Fruit fly (Drosophila melanogaster) whole organism, embryonic: ENCODE results near the gene CG18473.

Experiments
- Ada2b ChIP-seq: fragments of 200-800 bp; sonication (Bioruptor generic); IDR thresholded peaks from 2 replicates; pipeline ENCODE4 v1.3.6; 2022; ENCODE audit warnings: missing biosample characterization, missing genetic modification characterization
- B-H1 ChIP-seq: fragments of 200-800 bp; sonication (Bioruptor generic); IDR thresholded peaks from 3 replicates; pipeline ENCODE4 v1.3.6; 2022; ENCODE audit warnings: missing biosample characterization, missing genetic modification characterization
- BtbVII ChIP-seq: fragments of 200-800 bp; sonication (Bioruptor generic); optimal IDR thresholded peaks from 3 replicates; lab custom pipeline; 2017; ENCODE audit warnings: missing biosample characterization, mild to moderate bottlenecking, missing genetic modification characterization
- CG11247 ChIP-seq: fragments of 200-800 bp; sonication (Bioruptor generic); IDR thresholded peaks from 2 replicates; pipeline ENCODE4 v1.3.6; 2022; ENCODE audit warnings: missing biosample characterization, missing genetic modification characterization
- CG12155 ChIP-seq: fragments of 200-800 bp; sonication (Bioruptor generic); optimal IDR thresholded peaks from 3 replicates; lab custom pipeline; 2016; ENCODE audit warnings: missing biosample characterization, missing genetic modification characterization
- CG12659 ChIP-seq: fragments of 200-800 bp; sonication (Bioruptor generic); optimal IDR thresholded peaks from 3 replicates; lab custom pipeline; 2017; ENCODE audit warnings: mild to moderate bottlenecking, missing biosample characterization, missing genetic modification reagents, missing genetic modification characterization
- CG13123 ChIP-seq: fragments of 200-800 bp; sonication (Bioruptor generic); optimal IDR thresholded peaks from 2 replicates; lab custom pipeline; 2016; ENCODE audit warnings: missing biosample characterization, missing genetic modification characterization
- CG13894 ChIP-seq: fragments of 200-800 bp; sonication (Bioruptor generic); optimal IDR thresholded peaks from 3 replicates; lab custom pipeline; 2018; ENCODE audit warnings: missing biosample characterization, mild to moderate bottlenecking, missing genetic modification characterization, moderate library complexity
- CG14441 ChIP-seq: fragments of 200-800 bp; sonication (Bioruptor generic); IDR thresholded peaks from 2 replicates; pipeline ENCODE4 v1.3.6; 2022; ENCODE audit warnings: missing biosample characterization, missing genetic modification characterization
- CG15601 ChIP-seq: fragments of 200-800 bp; sonication (Bioruptor generic); optimal IDR thresholded peaks from 3 replicates; lab custom pipeline; 2019; ENCODE audit warnings: missing biosample characterization, mild to moderate bottlenecking, missing genetic modification characterization, moderate library complexity
- CG16813 ChIP-seq: fragments of 200-800 bp; sonication (Bioruptor generic); IDR thresholded peaks from 3 replicates; pipeline ENCODE4 v1.3.6; 2022; ENCODE audit warnings: missing biosample characterization, missing genetic modification characterization; ENCODE audit not compliant: partially characterized antibody
- CG2678 ChIP-seq: fragments of 200-800 bp; sonication (Bioruptor generic); optimal IDR thresholded peaks from 3 replicates; lab custom pipeline; 2019; ENCODE audit warnings: missing biosample characterization, mild to moderate bottlenecking, missing genetic modification characterization, moderate library complexity
- CG3065 ChIP-seq: fragments of 200-800 bp; sonication (Bioruptor generic); optimal IDR thresholded peaks from 2 replicates; lab custom pipeline; 2016; ENCODE audit warnings: missing biosample characterization, missing genetic modification characterization
- CG31365 ChIP-seq: fragments of 200-800 bp; sonication (Bioruptor generic); optimal IDR thresholded peaks from 2 replicates; lab custom pipeline; 2018; ENCODE audit warnings: missing biosample characterization, mild to moderate bottlenecking, missing genetic modification characterization
- CG5245 ChIP-seq: fragments of 200-800 bp; sonication (Bioruptor generic); optimal IDR thresholded peaks from 3 replicates; lab custom pipeline; 2016; ENCODE audit warnings: missing biosample characterization, missing genetic modification characterization
- CG6272 ChIP-seq: fragments of 200-800 bp; sonication (Bioruptor generic); IDR thresholded peaks from 2 replicates; pipeline ENCODE4 v1.3.6; 2022; ENCODE audit warnings: missing biosample characterization, missing genetic modification characterization
- CG7963 ChIP-seq: fragments of 200-800 bp; sonication (Bioruptor generic); IDR thresholded peaks from 3 replicates; pipeline ENCODE4 v1.3.6; 2022; ENCODE audit warnings: missing biosample characterization, missing genetic modification characterization; ENCODE audit not compliant: partially characterized antibody
- CG9876 ChIP-seq: fragments of 200-800 bp; sonication (Bioruptor generic); optimal IDR thresholded peaks from 2 replicates; lab custom pipeline; 2016; ENCODE audit warnings: missing biosample characterization, missing genetic modification characterization
- CG9932 ChIP-seq: fragments of 200-800 bp; sonication (Bioruptor generic); IDR thresholded peaks from 2 replicates; pipeline ENCODE4 v1.3.6; 2022; ENCODE audit warnings: missing biosample characterization, missing genetic modification characterization
- Dip3 ChIP-seq: fragments of 200-800 bp; sonication (Bioruptor generic); optimal IDR thresholded peaks from 3 replicates; lab custom pipeline; 2016; ENCODE audit warnings: missing biosample characterization, missing genetic modification characterization
- Elba2 ChIP-seq: fragments of 200-800 bp; sonication (Bioruptor generic); optimal IDR thresholded peaks from 3 replicates; lab custom pipeline; 2016; ENCODE audit warnings: missing biosample characterization, missing genetic modification characterization
- Hand ChIP-seq: fragments of 200-800 bp; sonication (Bioruptor generic); optimal IDR thresholded peaks from 2 replicates; lab custom pipeline; 2017; ENCODE audit warnings: mild to moderate bottlenecking, missing biosample characterization, missing genetic modification reagents, missing genetic modification characterization
- HmgZ ChIP-seq: fragments of 200-800 bp; sonication (Bioruptor generic); optimal IDR thresholded peaks from 2 replicates; lab custom pipeline; 2018; ENCODE audit warnings: missing biosample characterization, mild to moderate bottlenecking, missing genetic modification characterization
- NFAT ChIP-seq: fragments of 200-800 bp; sonication (Bioruptor generic); IDR thresholded peaks from 2 replicates; pipeline ENCODE4 v1.3.6; 2022; ENCODE audit warnings: missing biosample characterization, missing genetic modification characterization
- Oaz ChIP-seq: fragments of 200-800 bp; sonication (Bioruptor generic); IDR thresholded peaks from 2 replicates; pipeline ENCODE4 v1.3.6; 2022; ENCODE audit warnings: missing biosample characterization, missing genetic modification characterization
- Opbp ChIP-seq: fragments of 200-800 bp; sonication (Bioruptor generic); IDR thresholded peaks from 3 replicates; pipeline ENCODE4 v1.3.6; 2022; ENCODE audit warnings: missing biosample characterization, missing genetic modification characterization; ENCODE audit not compliant: partially characterized antibody
- Pdp1 ChIP-seq, 2 experiments: fragments of 200-800 bp; sonication (Bioruptor generic); optimal IDR thresholded peaks; 3 replicates each; lab custom pipeline; 2016; ENCODE audit warnings: missing biosample characterization in 2 of 2, missing genetic modification characterization in 2 of 2, mild to moderate bottlenecking in 1 of 2, moderate library complexity in 1 of 2
- Ptx1 ChIP-seq: fragments of 200-800 bp; sonication (Bioruptor generic); IDR thresholded peaks from 2 replicates; pipeline ENCODE4 v1.3.6; 2022; ENCODE audit warnings: missing biosample characterization, missing genetic modification characterization
- chinmo ChIP-seq: fragments of 200-800 bp; sonication (Bioruptor generic); IDR thresholded peaks from 4 replicates; pipeline ENCODE4 v1.3.6; 2022; ENCODE audit warnings: missing biosample characterization, missing genetic modification characterization; ENCODE audit not compliant: partially characterized antibody
- chn ChIP-seq: fragments of 200-800 bp; sonication (Bioruptor generic); optimal IDR thresholded peaks from 2 replicates; lab custom pipeline; 2016; ENCODE audit warnings: missing biosample characterization, missing genetic modification characterization
- crc ChIP-seq: fragments of 200-800 bp; sonication (Bioruptor generic); optimal IDR thresholded peaks from 2 replicates; lab custom pipeline; 2016; ENCODE audit warnings: missing biosample characterization, missing genetic modification characterization
- dmrt99B ChIP-seq: fragments of 200-800 bp; sonication (Bioruptor generic); optimal IDR thresholded peaks from 2 replicates; lab custom pipeline; 2018; ENCODE audit warnings: missing biosample characterization, mild to moderate bottlenecking, missing genetic modification characterization, moderate library complexity
- exex ChIP-seq: fragments of 200-800 bp; sonication (Bioruptor generic); optimal IDR thresholded peaks from 4 replicates; lab custom pipeline; 2018; ENCODE audit warnings: missing biosample characterization, mild to moderate bottlenecking, missing genetic modification characterization, moderate library complexity
- fd3F ChIP-seq: fragments of 200-800 bp; sonication (Bioruptor generic); optimal IDR thresholded peaks from 2 replicates; lab custom pipeline; 2018; ENCODE audit warnings: missing biosample characterization, mild to moderate bottlenecking, missing genetic modification characterization, moderate library complexity
- h ChIP-seq: fragments of >200 bp; optimal IDR thresholded peaks from 2 replicates; lab custom pipeline; 2017
- inv ChIP-seq: fragments of 200-800 bp; sonication (Bioruptor generic); IDR thresholded peaks from 2 replicates; pipeline ENCODE4 v1.3.6; 2022; ENCODE audit warnings: missing biosample characterization, missing genetic modification characterization; ENCODE audit not compliant: partially characterized antibody
- jing ChIP-seq: fragments of 200-800 bp; sonication (Bioruptor generic); optimal IDR thresholded peaks from 2 replicates; lab custom pipeline; 2018; ENCODE audit warnings: missing biosample characterization, mild to moderate bottlenecking, missing genetic modification characterization
- luna ChIP-seq: fragments of 200-800 bp; sonication (Bioruptor generic); optimal IDR thresholded peaks from 2 replicates; lab custom pipeline; 2016; ENCODE audit warnings: missing biosample characterization, missing genetic modification characterization
- mam ChIP-seq: fragments of 200-800 bp; sonication (Bioruptor generic); optimal IDR thresholded peaks from 3 replicates; lab custom pipeline; 2016; ENCODE audit warnings: missing biosample characterization, missing genetic modification characterization
- nom ChIP-seq: fragments of 200-800 bp; sonication (Bioruptor generic); optimal IDR thresholded peaks from 2 replicates; lab custom pipeline; 2017; ENCODE audit warnings: missing biosample characterization, missing genetic modification characterization, mild to moderate bottlenecking, moderate library complexity, missing genetic modification reagents
- pita ChIP-seq: fragments of 200-800 bp; sonication (Bioruptor generic); optimal IDR thresholded peaks from 2 replicates; lab custom pipeline; 2017; ENCODE audit warnings: missing biosample characterization, mild to moderate bottlenecking, missing genetic modification characterization
- prd ChIP-seq, 3 experiments: fragments of >200 bp in 2 of 3; fragments of 200-800 bp in 1 of 3; sonication (Bioruptor generic) in 1 of 3; optimal IDR thresholded peaks in 2 of 3; IDR thresholded peaks in 1 of 3; 2 replicates in 2 of 3; 3 replicates in 1 of 3; pipeline versions ENCODE4 v1.3.6 to Lab custom; 2017 to 2022; ENCODE audit warnings: missing biosample characterization in 1 of 3, missing genetic modification characterization in 1 of 3
- rib ChIP-seq: fragments of 200-800 bp; sonication (Bioruptor generic); IDR thresholded peaks from 2 replicates; pipeline ENCODE4 v1.3.6; 2022; ENCODE audit warnings: missing biosample characterization, missing genetic modification characterization
- sc ChIP-seq, 3 experiments: fragments of >200 bp in 2 of 3; fragments of 200-800 bp in 1 of 3; sonication (Bioruptor generic) in 1 of 3; optimal IDR thresholded peaks; 2 replicates in 2 of 3; 3 replicates in 1 of 3; lab custom pipeline; 2017; ENCODE audit warnings: mild to moderate bottlenecking in 1 of 3, missing biosample characterization in 1 of 3, missing genetic modification characterization in 1 of 3, missing genetic modification reagents in 1 of 3
- sim ChIP-seq: fragments of 200-800 bp; sonication (Bioruptor generic); IDR thresholded peaks from 2 replicates; pipeline ENCODE4 v1.3.6; 2022; ENCODE audit warnings: missing biosample characterization, missing genetic modification characterization
- sna ChIP-seq: fragments of 200-800 bp; sonication (Bioruptor generic); IDR thresholded peaks from 2 replicates; pipeline ENCODE4 v1.3.6; 2022; ENCODE audit warnings: missing biosample characterization, missing genetic modification characterization; ENCODE audit not compliant: partially characterized antibody
- sqz ChIP-seq: fragments of 200-800 bp; sonication (Bioruptor generic); optimal IDR thresholded peaks from 3 replicates; lab custom pipeline; 2018; ENCODE audit warnings: missing biosample characterization, mild to moderate bottlenecking, missing genetic modification characterization
- sr ChIP-seq: fragments of 200-800 bp; sonication (Bioruptor generic); IDR thresholded peaks from 3 replicates; pipeline ENCODE4 v1.3.6; 2022; ENCODE audit warnings: missing biosample characterization, missing genetic modification characterization
- zen ChIP-seq: fragments of 200-800 bp; sonication (Bioruptor generic); optimal IDR thresholded peaks from 3 replicates; lab custom pipeline; 2018; ENCODE audit warnings: missing biosample characterization, mild to moderate bottlenecking, missing genetic modification characterization, moderate library complexity

The CG18473 gene

dm6 chr3R:9370413-9370812 lies 7.3 kb downstream of the CG18473 start (continued):
- TF ChIP-seq sqz (GFP tag; lab: Kevin White, UChicago) (no peak), CG11247 (GFP tag; lab: Robert Waterston, UW) (0 out of 2 replicates have a peak, but pooled peaks have one; percentile 27), dmrt99B (tag; lab: Kevin White, UChicago) (peak; percentile 68), CG13123 (GFP tag; lab: Kevin White, UChicago) (no peak), sc (optimal IDR thresholded peaks at IDR 0.05; lab: Kevin White, UChicago) (no peak), sc (GFP tag; optimal IDR thresholded peaks at IDR 0.05; lab: Kevin White, UChicago) (no peak), CG5245 (peak; percentile 0), prd (optimal IDR thresholded peaks at IDR 0.05; lab: Kevin White, UChicago) (no peak), prd (GFP tag; IDR thresholded peaks at IDR 0.05; lab: Robert Waterston, UW) (peak; percentile 64; the same call in 2 of the 3 replicates), CG3065 (no peak), pita (no peak), Elba2 (GFP tag; lab: Kevin White, UChicago) (no peak), B-H1 (peak; percentile 38; the same call in 1 of the 3 replicates), Hand (GFP tag; lab: Kevin White, UChicago) (no peak), Opbp (GFP tag; lab: Robert Waterston, UW) (no peak), Ada2b (peak; percentile 69), BtbVII (GFP tag; lab: Kevin White, UChicago) (peak; percentile 65), rib (GFP tag; lab: Robert Waterston, UW) (no peak), chn (GFP tag; lab: Kevin White, UChicago) (peak; percentile 7), mam (GFP tag; lab: Kevin White, UChicago) (peak; percentile 62), luna (GFP tag; lab: Kevin White, UChicago) (no peak), Pdp1 (GFP tag; optimal IDR thresholded peaks at IDR 0.05; lab: Kevin White, UChicago) (peak; percentile 28 to 49), CG31365 (tag; lab: Kevin White, UChicago) (peak; percentile 9), jing (GFP tag; lab: Kevin White, UChicago) (no peak), CG12155 (GFP tag; lab: Kevin White, UChicago) (peak; percentile 41), nom (GFP tag; lab: Kevin White, UChicago) (no peak), CG2678 (peak; percentile 75), CG13894 (tag; lab: Kevin White, UChicago) (no peak), zen (tag; lab: Kevin White, UChicago) (no peak), Oaz (peak; percentile 31; the same call in 1 of the 2 replicates), inv (GFP tag; lab: Robert Waterston, UW) (no peak), CG16813 (GFP tag; lab: Robert Waterston, UW) (no peak), Dip3 (GFP tag; lab: Kevin White, UChicago) (peak; percentile 52), chinmo (0 out of 4 replicates have a peak, but pooled peaks have one; percentile 29), CG12659 (peak; percentile 46), Ptx1 (GFP tag; lab: Robert Waterston, UW) (peak; percentile 69; the same call in 1 of the 2 replicates), h (lab: Kevin White, UChicago) (no peak), CG7963 (no peak), CG9876 (no peak), CG9932 (peak; percentile 69), sr (no peak), CG15601 (no peak), fd3F (GFP tag; lab: Kevin White, UChicago) (peak; percentile 65), CG6272 (GFP tag; lab: Robert Waterston, UW) (0 out of 2 replicates have a peak, but pooled peaks have one; percentile 19), sna (GFP tag; lab: Robert Waterston, UW) (no peak), exex (tag; lab: Kevin White, UChicago) (no peak), NFAT (GFP tag; lab: Robert Waterston, UW) (peak; percentile 38; the same call in 1 of the 2 replicates), sim (GFP tag; lab: Robert Waterston, UW) (no peak), crc (GFP tag; lab: Kevin White, UChicago) (peak; percentile 17), CG14441 (GFP tag; lab: Robert Waterston, UW) (peak; percentile 68), HmgZ (peak; percentile 34)
